Worm (Caenorhabditis elegans) whole organism, L2 larva: ENCODE data around the gene ZK180.6.

ENCODE experiments used
- ama-1 ChIP-seq: fragments of 150-350 bp; optimal IDR thresholded peaks from 2 replicates; lab custom pipeline; 2018; ENCODE audit warnings: inconsistent platforms
- lin-39 ChIP-seq: fragments of 150-350 bp; optimal IDR thresholded peaks from 2 replicates; lab custom pipeline; 2014; ENCODE audit warnings: missing biosample characterization, missing genetic modification reagents, missing genetic modification characterization
- mab-5 ChIP-seq: fragments of 150-350 bp; optimal IDR thresholded peaks from 2 replicates; lab custom pipeline; 2014; ENCODE audit warnings: missing biosample characterization, missing genetic modification characterization
- nhr-12 ChIP-seq: fragments of 150-350 bp; optimal IDR thresholded peaks from 2 replicates; lab custom pipeline; 2014; ENCODE audit warnings: missing biosample characterization, missing genetic modification characterization
- nhr-237 ChIP-seq: fragments of 150-350 bp; optimal IDR thresholded peaks from 2 replicates; lab custom pipeline; 2014; ENCODE audit warnings: missing biosample characterization, missing genetic modification characterization

DNA sequence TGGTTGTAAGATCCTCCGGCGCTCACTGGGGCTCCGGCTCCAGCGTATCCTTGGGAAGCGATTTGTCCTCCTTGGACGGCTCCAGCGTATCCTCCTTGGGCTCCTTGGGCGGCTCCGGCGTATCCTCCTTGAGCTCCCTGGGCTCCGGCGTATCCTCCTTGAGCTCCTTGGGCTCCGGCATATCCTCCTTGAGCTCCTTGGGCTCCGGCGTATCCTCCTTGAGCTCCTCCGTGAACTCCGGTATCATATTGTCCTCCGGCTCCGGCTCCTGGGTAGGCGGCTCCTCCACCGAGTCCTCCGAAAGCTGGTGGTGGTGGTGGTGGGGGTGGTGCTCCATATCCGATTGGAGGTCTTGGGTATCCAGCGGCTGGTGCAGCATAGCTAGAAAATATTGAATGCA, 8.4 kb downstream of the ZK180.6 start:
- TF ChIP-seq lin-39 (tag; lab: Kevin White, UChicago): no peak
- TF ChIP-seq nhr-237 (tag; lab: Kevin White, UChicago): no peak
- TF ChIP-seq nhr-12 (tag; lab: Kevin White, UChicago): no peak
- no peak for TF ChIP-seq mab-5
- no peak for TF ChIP-seq ama-1 (lab: Kevin White, UChicago)
